Fruit fly (Drosophila melanogaster) whole organism, embryonic: ENCODE data around the gene CG11164.

Experiments
- ATbp ChIP-seq: fragments of 200-800 bp; sonication (Bioruptor generic); optimal IDR thresholded peaks from 2 replicates; lab custom pipeline; 2017; ENCODE audit warnings: missing biosample characterization, mild to moderate bottlenecking, missing genetic modification characterization, missing genetic modification reagents
- BEAF-32 ChIP-seq: fragments of 200-800 bp; sonication (Bioruptor generic); optimal IDR thresholded peaks from 3 replicates; lab custom pipeline; 2017; ENCODE audit warnings: missing biosample characterization, missing genetic modification characterization, mild to moderate bottlenecking, moderate library complexity, missing genetic modification reagents
- CG10267 ChIP-seq: fragments of 200-800 bp; sonication (Bioruptor generic); optimal IDR thresholded peaks from 2 replicates; lab custom pipeline; 2018; ENCODE audit warnings: missing biosample characterization, mild to moderate bottlenecking, missing genetic modification characterization, moderate library complexity
- CG10979 ChIP-seq: fragments of 200-800 bp; sonication (Bioruptor generic); optimal IDR thresholded peaks from 2 replicates; lab custom pipeline; 2018; ENCODE audit warnings: missing biosample characterization, mild to moderate bottlenecking, missing genetic modification characterization, moderate library complexity
- CG12071 ChIP-seq: fragments of 200-800 bp; sonication (Bioruptor generic); optimal IDR thresholded peaks from 3 replicates; lab custom pipeline; 2018; ENCODE audit warnings: missing biosample characterization, mild to moderate bottlenecking, missing genetic modification characterization
- CG12391 ChIP-seq: fragments of 200-800 bp; sonication (Bioruptor generic); optimal IDR thresholded peaks from 3 replicates; lab custom pipeline; 2018; ENCODE audit warnings: missing biosample characterization, mild to moderate bottlenecking, missing genetic modification characterization, moderate library complexity
- CG15514 ChIP-seq: fragments of 200-800 bp; sonication (Bioruptor generic); optimal IDR thresholded peaks from 3 replicates; lab custom pipeline; 2017; ENCODE audit warnings: missing biosample characterization, missing genetic modification characterization, mild to moderate bottlenecking, moderate library complexity, missing genetic modification reagents
- CG15601 ChIP-seq: fragments of 200-800 bp; sonication (Bioruptor generic); optimal IDR thresholded peaks from 3 replicates; lab custom pipeline; 2019; ENCODE audit warnings: missing biosample characterization, mild to moderate bottlenecking, missing genetic modification characterization, moderate library complexity
- CG17361 ChIP-seq: fragments of 200-800 bp; sonication (Bioruptor generic); IDR thresholded peaks from 3 replicates; pipeline ENCODE4 v1.3.6; 2022; ENCODE audit warnings: missing biosample characterization, missing genetic modification characterization
- CG18262 ChIP-seq: fragments of 200-800 bp; optimal IDR thresholded peaks from 3 replicates; lab custom pipeline; 2019; ENCODE audit warnings: missing biosample characterization, mild to moderate bottlenecking, missing genetic modification characterization, moderate library complexity
- CG18764 ChIP-seq: fragments of 200-800 bp; sonication (Bioruptor generic); optimal IDR thresholded peaks from 3 replicates; lab custom pipeline; 2016; ENCODE audit warnings: missing biosample characterization, missing genetic modification characterization
- CG2712 ChIP-seq: fragments of 200-800 bp; optimal IDR thresholded peaks from 3 replicates; lab custom pipeline; 2019; ENCODE audit warnings: missing biosample characterization, mild to moderate bottlenecking, missing genetic modification characterization, moderate library complexity
- CG33557 ChIP-seq: fragments of 200-800 bp; sonication (Bioruptor generic); optimal IDR thresholded peaks from 2 replicates; lab custom pipeline; 2019; ENCODE audit warnings: missing biosample characterization, mild to moderate bottlenecking, missing genetic modification characterization, moderate library complexity
- CG3407 ChIP-seq: fragments of 200-800 bp; sonication (Bioruptor generic); optimal IDR thresholded peaks from 2 replicates; lab custom pipeline; 2018; ENCODE audit warnings: missing biosample characterization, mild to moderate bottlenecking, missing genetic modification characterization
- CG4360 ChIP-seq: fragments of 200-800 bp; sonication (Bioruptor generic); IDR thresholded peaks from 2 replicates; pipeline ENCODE4 v1.3.6; 2022; ENCODE audit warnings: missing biosample characterization, missing genetic modification characterization
- CG7745 ChIP-seq: fragments of 200-800 bp; sonication (Bioruptor generic); optimal IDR thresholded peaks from 2 replicates; lab custom pipeline; 2018; ENCODE audit warnings: missing biosample characterization, mild to moderate bottlenecking, missing genetic modification characterization, moderate library complexity
- CG7839 ChIP-seq: fragments of 200-800 bp; sonication (Bioruptor generic); optimal IDR thresholded peaks from 3 replicates; lab custom pipeline; 2018; ENCODE audit warnings: missing biosample characterization, mild to moderate bottlenecking, missing genetic modification characterization, moderate library complexity
- CG7987 ChIP-seq: fragments of 200-800 bp; sonication (Bioruptor generic); optimal IDR thresholded peaks from 2 replicates; lab custom pipeline; 2018; ENCODE audit warnings: missing biosample characterization, mild to moderate bottlenecking, missing genetic modification characterization, moderate library complexity
- CG8359 ChIP-seq: fragments of 200-800 bp; sonication (Bioruptor generic); optimal IDR thresholded peaks from 2 replicates; lab custom pipeline; 2017; ENCODE audit warnings: missing biosample characterization, mild to moderate bottlenecking, missing genetic modification characterization, borderline replicate concordance
- CG8924 ChIP-seq: fragments of 200-800 bp; optimal IDR thresholded peaks from 3 replicates; lab custom pipeline; 2019; ENCODE audit warnings: missing biosample characterization, mild to moderate bottlenecking, missing genetic modification characterization, moderate library complexity
- CG9215 ChIP-seq: fragments of 200-800 bp; sonication (Bioruptor generic); IDR thresholded peaks from 2 replicates; pipeline ENCODE4 v1.3.6; 2022; ENCODE audit warnings: missing biosample characterization, missing genetic modification characterization
- E2f1 ChIP-seq: fragments of 200-800 bp; sonication (Bioruptor generic); IDR thresholded peaks from 2 replicates; pipeline ENCODE4 v1.3.6; 2022; ENCODE audit warnings: missing biosample characterization, missing genetic modification characterization
- Fer1 ChIP-seq: fragments of 200-800 bp; sonication (Bioruptor generic); optimal IDR thresholded peaks from 2 replicates; lab custom pipeline; 2017; ENCODE audit warnings: missing biosample characterization, mild to moderate bottlenecking, missing genetic modification characterization
- Lhr ChIP-seq: fragments of 200-800 bp; sonication (Bioruptor generic); optimal IDR thresholded peaks from 3 replicates; lab custom pipeline; 2017; ENCODE audit warnings: mild to moderate bottlenecking, missing biosample characterization, missing genetic modification reagents, missing genetic modification characterization
- Med ChIP-seq: fragments of 200-800 bp; sonication (Bioruptor generic); peaks from one replicate; lab custom pipeline; 2016; ENCODE audit warnings: missing biosample characterization, missing genetic modification characterization, mild to moderate bottlenecking, inconsistent platforms, moderate library complexity
- Meics ChIP-seq: fragments of 200-800 bp; sonication (Bioruptor generic); optimal IDR thresholded peaks from 2 replicates; lab custom pipeline; 2017; ENCODE audit warnings: missing biosample characterization, mild to moderate bottlenecking, missing genetic modification characterization
- Neu2 ChIP-seq: fragments of 200-800 bp; sonication (Bioruptor generic); optimal IDR thresholded peaks from 3 replicates; lab custom pipeline; 2016; ENCODE audit warnings: missing biosample characterization, missing genetic modification characterization, borderline replicate concordance
- Nf-YC ChIP-seq: fragments of 200-800 bp; optimal IDR thresholded peaks from 3 replicates; lab custom pipeline; 2019; ENCODE audit warnings: missing biosample characterization, mild to moderate bottlenecking, missing genetic modification characterization, moderate library complexity
- Opbp ChIP-seq: fragments of 200-800 bp; sonication (Bioruptor generic); IDR thresholded peaks from 3 replicates; pipeline ENCODE4 v1.3.6; 2022; ENCODE audit warnings: missing biosample characterization, missing genetic modification characterization; ENCODE audit not compliant: partially characterized antibody
- Sox100B ChIP-seq: fragments of 200-800 bp; sonication (Bioruptor generic); optimal IDR thresholded peaks from 3 replicates; lab custom pipeline; 2018; ENCODE audit warnings: missing biosample characterization, mild to moderate bottlenecking, missing genetic modification characterization
- Sry-β ChIP-seq: fragments of 200-800 bp; sonication (Bioruptor generic); optimal IDR thresholded peaks from 2 replicates; lab custom pipeline; 2018; ENCODE audit warnings: missing biosample characterization, mild to moderate bottlenecking, missing genetic modification characterization, moderate library complexity
- Vsx1 ChIP-seq: fragments of 200-800 bp; sonication (Bioruptor generic); optimal IDR thresholded peaks from 2 replicates; lab custom pipeline; 2017; ENCODE audit warnings: missing biosample characterization, mild to moderate bottlenecking, missing genetic modification characterization, missing genetic modification reagents
- Xbp1 ChIP-seq: fragments of 200-800 bp; sonication (Bioruptor generic); optimal IDR thresholded peaks from 3 replicates; lab custom pipeline; 2016; ENCODE audit warnings: missing biosample characterization, mild to moderate bottlenecking, missing genetic modification characterization
- abd-A ChIP-seq: fragments of 200-800 bp; sonication (Bioruptor generic); optimal IDR thresholded peaks from 3 replicates; lab custom pipeline; 2019; ENCODE audit warnings: missing biosample characterization, mild to moderate bottlenecking, missing genetic modification characterization, moderate library complexity
- bab2 ChIP-seq: fragments of 200-800 bp; sonication (Bioruptor generic); optimal IDR thresholded peaks from 2 replicates; lab custom pipeline; 2016; ENCODE audit warnings: missing biosample characterization, missing genetic modification characterization
- cato ChIP-seq: fragments of 200-800 bp; sonication (Bioruptor generic); optimal IDR thresholded peaks from 2 replicates; lab custom pipeline; 2016; ENCODE audit warnings: missing biosample characterization, missing genetic modification characterization, borderline replicate concordance
- dmrt11E ChIP-seq: fragments of 200-800 bp; sonication (Bioruptor generic); optimal IDR thresholded peaks from 3 replicates; lab custom pipeline; 2018; ENCODE audit warnings: missing biosample characterization, mild to moderate bottlenecking, missing genetic modification characterization, moderate library complexity
- eyg ChIP-seq: fragments of 200-800 bp; sonication (Bioruptor generic); optimal IDR thresholded peaks from 3 replicates; lab custom pipeline; 2016; ENCODE audit warnings: missing biosample characterization, missing genetic modification characterization
- fd96Cb ChIP-seq: fragments of 200-800 bp; sonication (Bioruptor generic); optimal IDR thresholded peaks from 2 replicates; lab custom pipeline; 2018; ENCODE audit warnings: missing biosample characterization, mild to moderate bottlenecking, missing genetic modification characterization, moderate library complexity
- grn ChIP-seq: fragments of 200-800 bp; sonication (Bioruptor generic); optimal IDR thresholded peaks from 3 replicates; lab custom pipeline; 2017; ENCODE audit warnings: missing biosample characterization, missing genetic modification characterization
- gsb-n ChIP-seq: fragments of 200-800 bp; sonication (Bioruptor generic); optimal IDR thresholded peaks from 3 replicates; lab custom pipeline; 2018; ENCODE audit warnings: missing biosample characterization, mild to moderate bottlenecking, missing genetic modification characterization
- jumu ChIP-seq: fragments of 200-800 bp; sonication (Bioruptor generic); optimal IDR thresholded peaks from 3 replicates; lab custom pipeline; 2016; ENCODE audit warnings: missing biosample characterization, missing genetic modification characterization
- klu ChIP-seq: fragments of 200-800 bp; sonication (Bioruptor generic); IDR thresholded peaks from 2 replicates; pipeline ENCODE4 v1.3.6; 2022; ENCODE audit warnings: missing biosample characterization, missing genetic modification characterization
- kni ChIP-seq: fragments of 200-800 bp; sonication (Bioruptor generic); optimal IDR thresholded peaks from 3 replicates; lab custom pipeline; 2017; ENCODE audit warnings: mild to moderate bottlenecking, missing biosample characterization, missing genetic modification reagents, missing genetic modification characterization
- nom ChIP-seq: fragments of 200-800 bp; sonication (Bioruptor generic); optimal IDR thresholded peaks from 2 replicates; lab custom pipeline; 2017; ENCODE audit warnings: missing biosample characterization, missing genetic modification characterization, mild to moderate bottlenecking, moderate library complexity, missing genetic modification reagents
- sc ChIP-seq, 3 experiments: fragments of >200 bp in 2 of 3; fragments of 200-800 bp in 1 of 3; sonication (Bioruptor generic) in 1 of 3; optimal IDR thresholded peaks; 2 replicates in 2 of 3; 3 replicates in 1 of 3; lab custom pipeline; 2017; ENCODE audit warnings: mild to moderate bottlenecking in 1 of 3, missing biosample characterization in 1 of 3, missing genetic modification characterization in 1 of 3, missing genetic modification reagents in 1 of 3
- tx ChIP-seq: fragments of 200-800 bp; sonication (Bioruptor generic); optimal IDR thresholded peaks from 2 replicates; lab custom pipeline; 2016; ENCODE audit warnings: missing biosample characterization, missing genetic modification characterization

CG11164 gene

dm6 chrX:13644696-13645393, 23.0 kb upstream of the CG11164 start (continued):
- TF ChIP-seq CG15514 = peak; percentile 33
- no peak for TF ChIP-seq abd-A
- peak; percentile 32 for TF ChIP-seq Fer1 (GFP tag; lab: Kevin White, UChicago)
- TF ChIP-seq bab2 = peak; percentile 17
- TF ChIP-seq kni = no peak
- TF ChIP-seq jumu = no peak
- no peak for TF ChIP-seq dmrt11E
- peak; percentile 43 for TF ChIP-seq Sox100B (GFP tag; lab: Kevin White, UChicago)
- TF ChIP-seq Xbp1 = no peak
- TF ChIP-seq Med = no peak
- no peak for TF ChIP-seq Neu2 (GFP tag; lab: Kevin White, UChicago)
- no peak for TF ChIP-seq klu (GFP tag; lab: Robert Waterston, UW)
- TF ChIP-seq grn (GFP tag; lab: Kevin White, UChicago) = peak; percentile 16
- no peak for TF ChIP-seq CG7745
- TF ChIP-seq CG18764 = peak; percentile 17
- peak; percentile 49 for TF ChIP-seq Vsx1 (GFP tag; lab: Kevin White, UChicago)
- TF ChIP-seq CG2712 (tag; lab: Kevin White, UChicago) = no peak
- no peak for TF ChIP-seq cato
- 0 out of 2 replicates have a peak, but pooled peaks have one; percentile 22 for TF ChIP-seq CG4360 (GFP tag; lab: Robert Waterston, UW)
- peak; percentile 3 for TF ChIP-seq CG10979 (tag; lab: Kevin White, UChicago)
- TF ChIP-seq CG3407 (GFP tag; lab: Kevin White, UChicago) = peak; percentile 53
- TF ChIP-seq CG9215 = no peak
- TF ChIP-seq CG12071 (GFP tag; lab: Kevin White, UChicago) = peak; percentile 7
- TF ChIP-seq ATbp (GFP tag; lab: Kevin White, UChicago) = peak; percentile 73
- TF ChIP-seq Meics (GFP tag; lab: Kevin White, UChicago) = peak; percentile 40
- no peak for TF ChIP-seq Opbp
- no peak for TF ChIP-seq Nf-YC (tag; lab: Kevin White, UChicago)
- TF ChIP-seq CG33557 = no peak
- TF ChIP-seq sc (optimal IDR thresholded peaks at IDR 0.05; lab: Kevin White, UChicago) = no peak
- TF ChIP-seq sc (GFP tag; optimal IDR thresholded peaks at IDR 0.05; lab: Kevin White, UChicago) = peak; percentile 59
- TF ChIP-seq CG18262 = peak; percentile 19
- no peak for TF ChIP-seq E2f1
- TF ChIP-seq CG7987 = peak; percentile 22
- peak; percentile 55 for TF ChIP-seq gsb-n (tag; lab: Kevin White, UChicago)
- peak; percentile 40 for TF ChIP-seq CG7839
- no peak for TF ChIP-seq eyg (GFP tag; lab: Kevin White, UChicago)
- TF ChIP-seq CG10267 (tag; lab: Kevin White, UChicago) = peak; percentile 12
- peak; percentile 96 for TF ChIP-seq CG8359
- peak; percentile 10 for TF ChIP-seq CG15601
- TF ChIP-seq BEAF-32 (GFP tag; lab: Kevin White, UChicago) = no peak
- peak; percentile 97 for TF ChIP-seq nom (GFP tag; lab: Kevin White, UChicago)
- peak; percentile 1 for TF ChIP-seq Sry-β (GFP tag; lab: Kevin White, UChicago)
- peak; percentile 18 for TF ChIP-seq Lhr
- peak; percentile 40 for TF ChIP-seq fd96Cb (tag; lab: Kevin White, UChicago)
- TF ChIP-seq CG12391 (tag; lab: Kevin White, UChicago) = no peak
- TF ChIP-seq CG17361 (GFP tag; lab: Robert Waterston, UW) = peak; percentile 32; the same call in 2 of the 3 replicates
- peak; percentile 19 for TF ChIP-seq CG8924
- TF ChIP-seq tx (GFP tag; lab: Kevin White, UChicago) = no peak
